Worm (Caenorhabditis elegans) whole organism, young adult: ENCODE data around the gene C03B1.13.

Source experiments
- aptf-2 ChIP-seq: fragments of 200-800 bp; sonication (Bioruptor generic); conservative IDR thresholded peaks from 2 replicates; pipeline ENCODE4 v1.3.6; 2022; ENCODE audit warnings: missing genetic modification reagents, missing genetic modification characterization, missing compliant biosample characterization
- bed-2 ChIP-seq: fragments of 200-800 bp; sonication (Bioruptor generic); IDR thresholded peaks from 2 replicates; pipeline ENCODE4 v1.3.6; 2022; ENCODE audit warnings: missing genetic modification reagents, missing genetic modification characterization, missing compliant biosample characterization
- dpff-1 ChIP-seq: sonication (generic microtip); optimal IDR thresholded peaks from 2 replicates; lab custom pipeline; 2017; ENCODE audit warnings: mild to moderate bottlenecking, missing genetic modification characterization, missing compliant biosample characterization
- snpc-3.4 ChIP-seq: sonication (generic microtip); optimal IDR thresholded peaks from 2 replicates; lab custom pipeline; 2017; ENCODE audit warnings: missing genetic modification characterization, mild to moderate bottlenecking, missing compliant biosample characterization, antibody characterized with exemption, moderate library complexity, missing genotype, missing genetic modification reagents

DNA sequence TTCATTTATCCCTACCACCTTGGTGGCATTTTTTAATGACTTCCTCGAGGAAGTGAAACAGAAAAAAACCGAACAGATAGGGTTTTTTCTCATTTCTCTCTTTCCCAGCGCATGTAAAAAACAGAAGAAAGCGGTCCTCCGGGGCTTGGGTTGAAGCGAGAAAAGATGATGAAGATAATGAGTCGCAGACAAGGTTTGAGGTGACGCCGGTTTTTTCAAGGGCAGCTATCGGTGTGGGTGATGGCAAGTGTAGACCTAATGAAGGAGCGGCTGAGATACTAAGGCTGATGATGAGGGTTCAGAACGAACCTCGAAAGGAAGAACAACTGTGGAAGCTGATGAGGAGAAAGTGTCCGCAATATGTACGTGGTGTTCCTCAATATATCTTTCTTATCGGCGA lies 17.0 kb downstream of the C03B1.13 start:
- no peak for TF ChIP-seq snpc-3.4
- no peak for TF ChIP-seq bed-2
- TF ChIP-seq dpff-1 (tag; lab: Kevin White, UChicago): no peak
- no peak for TF ChIP-seq aptf-2 (GFP tag; lab: Robert Waterston, UW)
